Fruit fly (Drosophila melanogaster) whole organism, embryonic: ENCODE data around the gene Snx6.

Experiments
- ATbp ChIP-seq: fragments of 200-800 bp; sonication (Bioruptor generic); optimal IDR thresholded peaks from 2 replicates; lab custom pipeline; 2017; ENCODE audit warnings: missing biosample characterization, mild to moderate bottlenecking, missing genetic modification characterization, missing genetic modification reagents
- Adf1 ChIP-seq: fragments of 200-800 bp; sonication (Bioruptor generic); IDR thresholded peaks from 2 replicates; pipeline ENCODE4 v1.3.6; 2022; ENCODE audit warnings: missing biosample characterization, missing genetic modification characterization
- Atf-2 ChIP-seq: fragments of 200-800 bp; sonication (Bioruptor generic); optimal IDR thresholded peaks from 2 replicates; lab custom pipeline; 2016; ENCODE audit warnings: missing biosample characterization, missing genetic modification characterization
- Bdp1 ChIP-seq: fragments of 200-800 bp; sonication (Bioruptor generic); optimal IDR thresholded peaks from 3 replicates; lab custom pipeline; 2016; ENCODE audit warnings: missing biosample characterization, missing genetic modification characterization
- CG10267 ChIP-seq: fragments of 200-800 bp; sonication (Bioruptor generic); optimal IDR thresholded peaks from 2 replicates; lab custom pipeline; 2018; ENCODE audit warnings: missing biosample characterization, mild to moderate bottlenecking, missing genetic modification characterization, moderate library complexity
- CG10431 ChIP-seq: fragments of 200-800 bp; sonication (Bioruptor generic); optimal IDR thresholded peaks from 3 replicates; lab custom pipeline; 2018; ENCODE audit warnings: missing biosample characterization, mild to moderate bottlenecking, missing genetic modification characterization
- CG10462 ChIP-seq: fragments of 200-800 bp; sonication (Bioruptor generic); optimal IDR thresholded peaks from 2 replicates; lab custom pipeline; 2016; ENCODE audit warnings: missing biosample characterization, missing genetic modification characterization
- CG10543 ChIP-seq: fragments of 200-800 bp; sonication (Bioruptor generic); optimal IDR thresholded peaks from 3 replicates; lab custom pipeline; 2017; ENCODE audit warnings: missing biosample characterization, mild to moderate bottlenecking, missing genetic modification characterization, moderate library complexity
- CG11456 ChIP-seq: fragments of 200-800 bp; sonication (Bioruptor generic); IDR thresholded peaks from 3 replicates; pipeline ENCODE4 v1.3.6; 2022; ENCODE audit warnings: missing biosample characterization, missing genetic modification characterization
- CG12236 ChIP-seq: fragments of 200-800 bp; sonication (Bioruptor generic); optimal IDR thresholded peaks from 2 replicates; lab custom pipeline; 2016; ENCODE audit warnings: missing biosample characterization, missing genetic modification characterization
- CG14710 ChIP-seq: fragments of 200-800 bp; sonication (Bioruptor generic); optimal IDR thresholded peaks from 3 replicates; lab custom pipeline; 2019; ENCODE audit warnings: missing biosample characterization, mild to moderate bottlenecking, missing genetic modification characterization, moderate library complexity
- CG17612 ChIP-seq: fragments of 200-800 bp; sonication (Bioruptor generic); IDR thresholded peaks from 2 replicates; pipeline ENCODE4 v1.3.6; 2022; ENCODE audit warnings: missing biosample characterization, missing genetic modification characterization
- CG18599 ChIP-seq: fragments of 200-800 bp; sonication (Bioruptor generic); optimal IDR thresholded peaks from 3 replicates; lab custom pipeline; 2017; ENCODE audit warnings: missing biosample characterization, missing genetic modification characterization, mild to moderate bottlenecking, moderate library complexity, missing genetic modification reagents
- CG30020 ChIP-seq: fragments of 200-800 bp; optimal IDR thresholded peaks from 2 replicates; lab custom pipeline; 2019; ENCODE audit warnings: missing biosample characterization, mild to moderate bottlenecking, missing genetic modification characterization, moderate library complexity
- CG30403 ChIP-seq: fragments of 200-800 bp; sonication (Bioruptor generic); optimal IDR thresholded peaks from 3 replicates; lab custom pipeline; 2016; ENCODE audit warnings: missing biosample characterization, missing genetic modification characterization
- CG3995 ChIP-seq: fragments of 200-800 bp; sonication (Bioruptor generic); optimal IDR thresholded peaks from 3 replicates; lab custom pipeline; 2016; ENCODE audit warnings: missing biosample characterization, missing genetic modification characterization
- CG4328 ChIP-seq: fragments of 200-800 bp; sonication (Bioruptor generic); optimal IDR thresholded peaks from 3 replicates; lab custom pipeline; 2017; ENCODE audit warnings: missing biosample characterization, missing genetic modification reagents, missing genetic modification characterization
- CG4854 ChIP-seq: fragments of 200-800 bp; sonication (Bioruptor generic); optimal IDR thresholded peaks from 2 replicates; lab custom pipeline; 2016; ENCODE audit warnings: missing biosample characterization, missing genetic modification characterization, inconsistent platforms
- CG7556 ChIP-seq: fragments of 200-800 bp; sonication (Bioruptor generic); optimal IDR thresholded peaks from 2 replicates; lab custom pipeline; 2017; ENCODE audit warnings: missing biosample characterization, mild to moderate bottlenecking, missing genetic modification characterization
- CG8290 ChIP-seq, 3 experiments: fragments of 200-800 bp; sonication (Bioruptor generic); optimal IDR thresholded peaks; 2 replicates each; lab custom pipeline; 2016 to 2019; ENCODE audit warnings: missing biosample characterization in 3 of 3, missing genetic modification characterization in 3 of 3, mild to moderate bottlenecking in 2 of 3, moderate library complexity in 1 of 3
- Dll ChIP-seq: fragments of 200-800 bp; sonication (Bioruptor generic); IDR thresholded peaks from 4 replicates; pipeline ENCODE4 v1.3.6; 2022; ENCODE audit warnings: missing biosample characterization, missing genetic modification characterization; ENCODE audit not compliant: partially characterized antibody
- HLHmδ ChIP-seq: fragments of 200-800 bp; sonication (Bioruptor generic); optimal IDR thresholded peaks from 2 replicates; lab custom pipeline; 2018; ENCODE audit warnings: missing biosample characterization, mild to moderate bottlenecking, missing genetic modification characterization, moderate library complexity
- Hr3 ChIP-seq: fragments of 200-800 bp; sonication (Bioruptor generic); optimal IDR thresholded peaks from 3 replicates; lab custom pipeline; 2016; ENCODE audit warnings: missing biosample characterization, missing genetic modification characterization
- Myb ChIP-seq: fragments of 200-800 bp; sonication (Bioruptor generic); optimal IDR thresholded peaks from 2 replicates; lab custom pipeline; 2016; ENCODE audit warnings: missing biosample characterization, missing genetic modification characterization
- NC2α ChIP-seq: fragments of 200-800 bp; sonication (Bioruptor generic); optimal IDR thresholded peaks from 2 replicates; lab custom pipeline; 2016; ENCODE audit warnings: missing biosample characterization, missing genetic modification characterization
- Nf-YA ChIP-seq: fragments of 200-800 bp; sonication (Bioruptor generic); IDR thresholded peaks from 2 replicates; pipeline ENCODE4 v1.3.6; 2022; ENCODE audit warnings: missing biosample characterization, missing genetic modification characterization
- Opbp ChIP-seq: fragments of 200-800 bp; sonication (Bioruptor generic); IDR thresholded peaks from 3 replicates; pipeline ENCODE4 v1.3.6; 2022; ENCODE audit warnings: missing biosample characterization, missing genetic modification characterization; ENCODE audit not compliant: partially characterized antibody
- Scr ChIP-seq: fragments of 200-800 bp; sonication (Bioruptor generic); IDR thresholded peaks from 2 replicates; pipeline ENCODE4 v1.3.6; 2022; ENCODE audit warnings: missing biosample characterization, missing genetic modification characterization; ENCODE audit not compliant: partially characterized antibody
- amos ChIP-seq: fragments of 200-800 bp; sonication (Bioruptor generic); IDR thresholded peaks from 2 replicates; pipeline ENCODE4 v1.3.6; 2022; ENCODE audit warnings: missing biosample characterization, missing genetic modification characterization; ENCODE audit not compliant: partially characterized antibody
- bcd ChIP-seq: fragments of 200-800 bp; sonication (Bioruptor generic); optimal IDR thresholded peaks from 2 replicates; lab custom pipeline; 2017; ENCODE audit warnings: missing biosample characterization, mild to moderate bottlenecking, missing genetic modification characterization
- crc ChIP-seq: fragments of 200-800 bp; sonication (Bioruptor generic); optimal IDR thresholded peaks from 2 replicates; lab custom pipeline; 2016; ENCODE audit warnings: missing biosample characterization, missing genetic modification characterization
- emc ChIP-seq: fragments of 200-800 bp; sonication (Bioruptor generic); optimal IDR thresholded peaks from 2 replicates; lab custom pipeline; 2016; ENCODE audit warnings: missing biosample characterization, missing genetic modification characterization
- ewg ChIP-seq: fragments of 200-800 bp; sonication (Bioruptor generic); optimal IDR thresholded peaks from 3 replicates; lab custom pipeline; 2017; ENCODE audit warnings: mild to moderate bottlenecking, missing biosample characterization, missing genetic modification reagents, missing genetic modification characterization
- fd96Cb ChIP-seq: fragments of 200-800 bp; sonication (Bioruptor generic); optimal IDR thresholded peaks from 2 replicates; lab custom pipeline; 2018; ENCODE audit warnings: missing biosample characterization, mild to moderate bottlenecking, missing genetic modification characterization, moderate library complexity
- gro ChIP-seq: fragments of 200-800 bp; sonication (Bioruptor generic); optimal IDR thresholded peaks from 2 replicates; lab custom pipeline; 2016; ENCODE audit warnings: missing biosample characterization, missing genetic modification characterization
- lbe ChIP-seq: fragments of 200-800 bp; sonication (Bioruptor generic); optimal IDR thresholded peaks from 2 replicates; lab custom pipeline; 2016; ENCODE audit warnings: missing biosample characterization, mild to moderate bottlenecking, missing genetic modification characterization
- lola ChIP-seq, 3 experiments: fragments of >200 bp in 2 of 3; fragments of 200-800 bp in 1 of 3; sonication (Bioruptor generic) in 1 of 3; optimal IDR thresholded peaks; 2 replicates each; lab custom pipeline; 2017 to 2019; ENCODE audit warnings: missing biosample characterization in 3 of 3, missing genetic modification characterization in 3 of 3, mild to moderate bottlenecking in 1 of 3, moderate library complexity in 1 of 3
- onecut ChIP-seq: fragments of 200-800 bp; sonication (Bioruptor generic); IDR thresholded peaks from 2 replicates; pipeline ENCODE4 v1.3.6; 2022; ENCODE audit warnings: missing biosample characterization, missing genetic modification characterization
- p53 ChIP-seq: fragments of 200-800 bp; sonication (Bioruptor generic); optimal IDR thresholded peaks from 2 replicates; lab custom pipeline; 2016; ENCODE audit warnings: missing biosample characterization, missing genetic modification characterization
- peb ChIP-seq: fragments of 200-800 bp; sonication (Bioruptor generic); IDR thresholded peaks from 2 replicates; pipeline ENCODE4 v1.3.6; 2022; ENCODE audit warnings: missing biosample characterization, missing genetic modification characterization
- prd ChIP-seq, 3 experiments: fragments of >200 bp in 2 of 3; fragments of 200-800 bp in 1 of 3; sonication (Bioruptor generic) in 1 of 3; optimal IDR thresholded peaks in 2 of 3; IDR thresholded peaks in 1 of 3; 2 replicates in 2 of 3; 3 replicates in 1 of 3; pipeline versions ENCODE4 v1.3.6 to Lab custom; 2017 to 2022; ENCODE audit warnings: missing biosample characterization in 1 of 3, missing genetic modification characterization in 1 of 3
- pzg ChIP-seq: fragments of 200-800 bp; sonication (Bioruptor generic); optimal IDR thresholded peaks from 3 replicates; lab custom pipeline; 2018; ENCODE audit warnings: missing biosample characterization, mild to moderate bottlenecking, missing genetic modification characterization, moderate library complexity
- ro ChIP-seq: fragments of 200-800 bp; sonication (Bioruptor generic); IDR thresholded peaks from 2 replicates; pipeline ENCODE4 v1.3.6; 2022; ENCODE audit warnings: missing biosample characterization, missing genetic modification characterization
- scrt ChIP-seq: fragments of 200-800 bp; sonication (Bioruptor generic); optimal IDR thresholded peaks from 2 replicates; lab custom pipeline; 2018; ENCODE audit warnings: missing biosample characterization, mild to moderate bottlenecking, missing genetic modification characterization, moderate library complexity
- sd ChIP-seq: fragments of 200-800 bp; sonication (Bioruptor generic); optimal IDR thresholded peaks from 3 replicates; lab custom pipeline; 2018; ENCODE audit warnings: missing biosample characterization, mild to moderate bottlenecking, missing genetic modification characterization, moderate library complexity
- sens-2 ChIP-seq: fragments of 200-800 bp; sonication (Bioruptor generic); IDR thresholded peaks from 2 replicates; pipeline ENCODE4 v1.3.6; 2022; ENCODE audit warnings: missing biosample characterization, missing genetic modification characterization
- sr ChIP-seq: fragments of 200-800 bp; sonication (Bioruptor generic); IDR thresholded peaks from 3 replicates; pipeline ENCODE4 v1.3.6; 2022; ENCODE audit warnings: missing biosample characterization, missing genetic modification characterization
- trem ChIP-seq: fragments of 200-800 bp; optimal IDR thresholded peaks from 3 replicates; lab custom pipeline; 2019; ENCODE audit warnings: missing biosample characterization, mild to moderate bottlenecking, missing genetic modification characterization, moderate library complexity
- wor ChIP-seq: fragments of 200-800 bp; sonication (Bioruptor generic); IDR thresholded peaks from 2 replicates; pipeline ENCODE4 v1.3.6; 2022; ENCODE audit warnings: missing biosample characterization, missing genetic modification characterization
- yki ChIP-seq: fragments of >200 bp; optimal IDR thresholded peaks from 3 replicates; lab custom pipeline; 2018

The Snx6 gene

DNA sequence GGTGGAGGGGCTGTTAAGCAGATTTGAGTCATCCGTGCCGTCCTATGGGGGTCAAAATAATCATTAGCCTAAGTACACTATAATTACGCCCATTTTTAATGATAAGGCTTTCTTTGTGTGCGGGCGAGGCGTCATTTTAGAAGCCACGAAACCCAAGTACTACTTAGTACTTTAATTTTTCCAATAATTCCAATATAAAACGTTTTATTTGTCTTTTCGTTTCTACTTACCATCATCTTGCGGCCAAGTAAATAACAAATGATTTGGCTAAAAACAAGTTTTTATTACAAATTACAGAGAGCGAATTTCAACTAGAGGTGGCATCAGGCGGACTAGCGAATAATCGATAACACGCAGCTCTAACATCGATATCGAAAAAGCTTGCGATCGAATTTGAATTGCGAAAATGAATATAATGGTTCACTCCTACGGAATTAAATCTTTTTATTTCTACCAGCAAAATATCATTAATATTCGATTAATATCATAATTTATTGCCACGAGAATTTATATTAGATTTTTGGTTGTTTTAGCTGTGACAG is at the start of gene Snx6 (continued):
- TF ChIP-seq peb (GFP tag; lab: Robert Waterston, UW) (no peak), fd96Cb (no peak), Hr3 (GFP tag; lab: Kevin White, UChicago) (no peak), CG10267 (peak; percentile 26), gro (GFP tag; lab: Kevin White, UChicago) (no peak), CG8290 (GFP tag; optimal IDR thresholded peaks at IDR 0.05; lab: Kevin White, UChicago) (no peak), CG8290 (tag; optimal IDR thresholded peaks at IDR 0.05; lab: Kevin White, UChicago) (no peak), NC2α (GFP tag; lab: Kevin White, UChicago) (no peak), Opbp (GFP tag; lab: Robert Waterston, UW) (peak; percentile 28; the same call in 1 of the 3 replicates), Scr (GFP tag; lab: Robert Waterston, UW) (peak; percentile 68), Bdp1 (GFP tag; lab: Kevin White, UChicago) (no peak), wor (GFP tag; lab: Robert Waterston, UW) (no peak), CG30403 (no peak), CG10462 (no peak), CG17612 (no peak), yki (lab: Kevin White, UChicago) (no peak), crc (GFP tag; lab: Kevin White, UChicago) (no peak), Atf-2 (GFP tag; lab: Kevin White, UChicago) (no peak), Adf1 (GFP tag; lab: Robert Waterston, UW) (no peak), onecut (no peak), prd (optimal IDR thresholded peaks at IDR 0.05; lab: Kevin White, UChicago) (no peak), prd (GFP tag; IDR thresholded peaks at IDR 0.05; lab: Robert Waterston, UW) (no peak), lbe (GFP tag; lab: Kevin White, UChicago) (peak; percentile 56), CG18599 (GFP tag; lab: Kevin White, UChicago) (no peak), HLHmδ (no peak), Nf-YA (GFP tag; lab: Robert Waterston, UW) (no peak), ewg (no peak), CG4328 (GFP tag; lab: Kevin White, UChicago) (no peak), CG11456 (GFP tag; lab: Robert Waterston, UW) (no peak), ATbp (GFP tag; lab: Kevin White, UChicago) (no peak), trem (tag; lab: Kevin White, UChicago) (peak; percentile 27), CG4854 (GFP tag; lab: Kevin White, UChicago) (no peak), scrt (GFP tag; lab: Kevin White, UChicago) (no peak), ro (GFP tag; lab: Robert Waterston, UW) (no peak), sr (GFP tag; lab: Robert Waterston, UW) (no peak), CG10543 (GFP tag; lab: Kevin White, UChicago) (no peak), emc (GFP tag; lab: Kevin White, UChicago) (no peak), CG30020 (tag; lab: Kevin White, UChicago) (no peak), CG10431 (GFP tag; lab: Kevin White, UChicago) (no peak), Myb (GFP tag; lab: Kevin White, UChicago) (peak; percentile 38), CG12236 (GFP tag; lab: Kevin White, UChicago) (no peak), sd (tag; lab: Kevin White, UChicago) (no peak), CG14710 (tag; lab: Kevin White, UChicago) (peak; percentile 12), CG7556 (GFP tag; lab: Kevin White, UChicago) (no peak), lola (GFP tag; optimal IDR thresholded peaks at IDR 0.05; lab: Kevin White, UChicago) (no peak), sens-2 (GFP tag; lab: Robert Waterston, UW) (no peak), amos (peak; percentile 56; the same call in 1 of the 2 replicates), bcd (GFP tag; lab: Kevin White, UChicago) (no peak), pzg (GFP tag; lab: Kevin White, UChicago) (peak; percentile 38), CG3995 (GFP tag; lab: Kevin White, UChicago) (no peak), Dll (GFP tag; lab: Robert Waterston, UW) (peak; percentile 85), p53 (no peak)
